Worm (Caenorhabditis elegans) whole organism, mixed stage, embryonic: ENCODE data around the gene srw-79.

Experiments used
- nhr-2 ChIP-seq: fragments of 150-350 bp; optimal IDR thresholded peaks from 2 replicates; lab custom pipeline; 2014; ENCODE audit warnings: missing biosample characterization, missing genetic modification characterization
- zip-8 ChIP-seq: fragments of 150-350 bp; optimal IDR thresholded peaks from 2 replicates; lab custom pipeline; 2014; ENCODE audit warnings: missing biosample characterization, missing genetic modification characterization

DNA sequence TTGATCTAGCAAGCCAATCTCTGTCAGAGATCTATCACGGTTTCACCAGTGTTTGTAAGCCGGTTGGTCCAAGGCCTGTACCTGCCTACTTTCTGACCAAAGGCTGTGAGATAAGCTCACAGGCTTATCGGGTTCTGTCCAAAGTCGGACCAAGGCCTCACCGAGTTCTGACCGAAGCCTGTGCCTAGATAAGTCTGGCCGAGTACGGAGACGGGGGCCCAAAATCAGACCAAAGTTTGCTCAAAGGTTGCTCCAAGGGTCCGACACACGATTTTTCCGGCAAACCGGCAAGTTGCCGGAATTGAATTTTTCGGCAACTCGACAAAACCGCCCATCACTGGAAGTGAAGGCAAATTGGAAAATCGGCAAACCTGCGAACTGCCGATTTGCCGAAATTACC lies 15.0 kb upstream of the srw-79 start:
- no peak for TF ChIP-seq zip-8
- TF ChIP-seq nhr-2 (tag; lab: Kevin White, UChicago), result no peak
